Worm (Caenorhabditis elegans) whole organism, young adult: Measurements from ENCODE around the gene F37C12.18.
A peak's percentile ranks its signal among the peaks of the same experiment; 100 is the strongest.

Experiments
- B0035.1 ChIP-seq: sonication (generic microtip); optimal IDR thresholded peaks from 2 replicates; lab custom pipeline; 2016; ENCODE audit warnings: missing genetic modification characterization, mild to moderate bottlenecking, missing compliant biosample characterization, missing genotype, missing genetic modification reagents
- D2030.7 ChIP-seq: fragments of 200-800 bp; sonication (Bioruptor generic); IDR thresholded peaks from 2 replicates; pipeline ENCODE4 v1.3.6; 2022; ENCODE audit warnings: missing genetic modification reagents, missing genetic modification characterization, missing compliant biosample characterization
- F22D6.2 ChIP-seq: sonication (generic microtip); optimal IDR thresholded peaks from 2 replicates; lab custom pipeline; 2016; ENCODE audit warnings: mild to moderate bottlenecking, missing genetic modification characterization, missing compliant biosample characterization
- F33H1.4 ChIP-seq: fragments of 200-800 bp; sonication (Bioruptor generic); IDR thresholded peaks from 2 replicates; pipeline ENCODE4 v1.3.6; 2022; ENCODE audit warnings: missing genetic modification reagents, missing genetic modification characterization, missing compliant biosample characterization
- F49E8.2 ChIP-seq: sonication (generic microtip); optimal IDR thresholded peaks from 3 replicates; lab custom pipeline; 2017; ENCODE audit warnings: missing genetic modification characterization, mild to moderate bottlenecking, missing compliant biosample characterization, antibody characterized with exemption, moderate library complexity; ENCODE audit not compliant: insufficient read depth
- F57A8.1 ChIP-seq: fragments of 200-800 bp; sonication (Bioruptor generic); optimal IDR thresholded peaks from 2 replicates; lab custom pipeline; 2018; ENCODE audit warnings: mild to moderate bottlenecking, missing genetic modification characterization, moderate library complexity, missing compliant biosample characterization
- F57C9.4 ChIP-seq: sonication (generic microtip); optimal IDR thresholded peaks from 2 replicates; lab custom pipeline; 2017; ENCODE audit warnings: mild to moderate bottlenecking, missing genetic modification characterization, missing compliant biosample characterization
- K11D2.4 ChIP-seq: fragments of 200-800 bp; sonication (Bioruptor generic); IDR thresholded peaks from 2 replicates; pipeline ENCODE4 v1.3.6; 2022; ENCODE audit warnings: missing genetic modification reagents, missing genetic modification characterization, missing compliant biosample characterization
- T26A5.8 ChIP-seq: sonication (generic microtip); optimal IDR thresholded peaks from 2 replicates; lab custom pipeline; 2016; ENCODE audit warnings: missing genetic modification characterization, missing compliant biosample characterization
- Y53G8AR.9 ChIP-seq: fragments of 200-800 bp; sonication (Bioruptor generic); conservative IDR thresholded peaks from 2 replicates; pipeline ENCODE4 v1.3.6; 2022; ENCODE audit warnings: missing genetic modification reagents, missing genetic modification characterization, missing compliant biosample characterization
- akir-1 ChIP-seq: fragments of 200-800 bp; sonication (Bioruptor generic); optimal IDR thresholded peaks from 2 replicates; lab custom pipeline; 2018; ENCODE audit warnings: mild to moderate bottlenecking, missing genetic modification characterization, moderate library complexity, missing compliant biosample characterization
- ama-1 ChIP-seq, 3 experiments: fragments of 150-350 bp in 1 of 3; sonication (generic microtip) in 2 of 3; optimal IDR thresholded peaks; 2 replicates each; lab custom pipeline; 2014 to 2018; ENCODE audit warnings: missing biosample characterization in 2 of 3, missing genetic modification characterization in 2 of 3, missing genetic modification reagents in 2 of 3
- aptf-3 ChIP-seq: fragments of 200-800 bp; sonication (Bioruptor generic); IDR thresholded peaks from 2 replicates; pipeline ENCODE4 v1.3.6; 2022; ENCODE audit warnings: missing genetic modification characterization, missing compliant biosample characterization
- atf-7 ChIP-seq: sonication (generic microtip); optimal IDR thresholded peaks from 2 replicates; lab custom pipeline; 2017; ENCODE audit warnings: mild to moderate bottlenecking, missing genetic modification characterization, missing compliant biosample characterization
- attf-3 ChIP-seq: fragments of 200-800 bp; sonication (Bioruptor generic); conservative IDR thresholded peaks from 2 replicates; pipeline ENCODE4 v1.3.6; 2022; ENCODE audit warnings: missing genetic modification reagents, missing genetic modification characterization, missing compliant biosample characterization
- cebp-2 ChIP-seq: fragments of 200-800 bp; sonication (Bioruptor generic); IDR thresholded peaks from 2 replicates; pipeline ENCODE4 v1.3.6; 2022; ENCODE audit warnings: missing genetic modification characterization, missing compliant biosample characterization
- ceh-100 ChIP-seq: fragments of 200-800 bp; sonication (Bioruptor generic); IDR thresholded peaks from 2 replicates; pipeline ENCODE4 v1.3.6; 2022; ENCODE audit warnings: missing genetic modification reagents, missing genetic modification characterization, missing compliant biosample characterization
- ceh-40 ChIP-seq: fragments of 200-800 bp; sonication (Bioruptor generic); IDR thresholded peaks from 2 replicates; pipeline ENCODE4 v1.3.6; 2022; ENCODE audit warnings: missing genetic modification characterization, missing compliant biosample characterization
- ceh-79 ChIP-seq: sonication (generic microtip); optimal IDR thresholded peaks from 2 replicates; lab custom pipeline; 2017; ENCODE audit warnings: mild to moderate bottlenecking, missing genetic modification characterization, missing compliant biosample characterization
- chd-7 ChIP-seq: sonication (generic microtip); optimal IDR thresholded peaks from 2 replicates; lab custom pipeline; 2016; ENCODE audit warnings: mild to moderate bottlenecking, missing genetic modification characterization, moderate library complexity, missing compliant biosample characterization
- efl-1 ChIP-seq: fragments of 150-350 bp; optimal IDR thresholded peaks from 2 replicates; lab custom pipeline; 2014; ENCODE audit warnings: missing biosample characterization, missing genetic modification reagents, missing genetic modification characterization
- egl-18 ChIP-seq: fragments of 200-800 bp; sonication (Bioruptor generic); IDR thresholded peaks from 2 replicates; pipeline ENCODE4 v1.3.6; 2022; ENCODE audit warnings: missing genetic modification reagents, missing genetic modification characterization, missing compliant biosample characterization
- egl-44 ChIP-seq: fragments of 200-800 bp; sonication (Bioruptor generic); IDR thresholded peaks from 2 replicates; pipeline ENCODE4 v1.3.6; 2022; ENCODE audit warnings: missing genetic modification reagents, missing genetic modification characterization, missing compliant biosample characterization
- egrh-3 ChIP-seq: fragments of 200-800 bp; sonication (Bioruptor generic); IDR thresholded peaks from 2 replicates; pipeline ENCODE4 v1.3.6; 2022; ENCODE audit warnings: missing genetic modification reagents, missing genetic modification characterization, missing compliant biosample characterization
- hlh-12 ChIP-seq: sonication (generic microtip); optimal IDR thresholded peaks from 2 replicates; lab custom pipeline; 2016; ENCODE audit warnings: missing genetic modification characterization, missing compliant biosample characterization
- hlh-26 ChIP-seq: fragments of 200-800 bp; sonication (Bioruptor generic); conservative IDR thresholded peaks from 2 replicates; pipeline ENCODE4 v1.3.6; 2022; ENCODE audit warnings: missing genetic modification reagents, missing genetic modification characterization, missing compliant biosample characterization
- hsf-1 ChIP-seq: fragments of 200-800 bp; sonication (Bioruptor generic); IDR thresholded peaks from 2 replicates; pipeline ENCODE4 v1.3.6; 2022; ENCODE audit warnings: missing genetic modification reagents, missing genetic modification characterization, missing compliant biosample characterization
- let-526 ChIP-seq: fragments of 200-800 bp; sonication (Bioruptor generic); IDR thresholded peaks from 2 replicates; pipeline ENCODE4 v1.3.6; 2022; ENCODE audit warnings: missing genetic modification reagents, missing genetic modification characterization, missing compliant biosample characterization
- let-607 ChIP-seq, 2 experiments: fragments of 200-800 bp in 1 of 2; sonication (Bioruptor generic) in 1 of 2; sonication (generic microtip) in 1 of 2; optimal IDR thresholded peaks; 2 replicates each; lab custom pipeline; 2016 to 2018; ENCODE audit warnings: mild to moderate bottlenecking in 2 of 2, missing compliant biosample characterization in 2 of 2, missing genetic modification characterization in 2 of 2, moderate library complexity in 2 of 2, missing genotype in 1 of 2
- lin-26 ChIP-seq: fragments of 200-800 bp; sonication (Bioruptor generic); IDR thresholded peaks from 2 replicates; pipeline ENCODE4 v1.3.6; 2022; ENCODE audit warnings: missing genetic modification reagents, missing genetic modification characterization, missing compliant biosample characterization
- lin-54 ChIP-seq: fragments of 200-800 bp; sonication (Bioruptor generic); optimal IDR thresholded peaks from 2 replicates; lab custom pipeline; 2018; ENCODE audit warnings: mild to moderate bottlenecking, missing genetic modification characterization, missing compliant biosample characterization
- lsl-1 ChIP-seq: fragments of 200-800 bp; sonication (Bioruptor generic); optimal IDR thresholded peaks from 2 replicates; lab custom pipeline; 2018; ENCODE audit warnings: mild to moderate bottlenecking, missing genetic modification characterization, moderate library complexity, missing compliant biosample characterization
- madf-3 ChIP-seq: fragments of 200-800 bp; sonication (Bioruptor generic); IDR thresholded peaks from 2 replicates; pipeline ENCODE4 v1.3.6; 2022; ENCODE audit warnings: missing genetic modification reagents, missing genetic modification characterization, missing compliant biosample characterization
- madf-6 ChIP-seq: fragments of 200-800 bp; sonication (Bioruptor generic); IDR thresholded peaks from 2 replicates; pipeline ENCODE4 v1.3.6; 2022; ENCODE audit warnings: missing genetic modification reagents, missing genetic modification characterization, missing compliant biosample characterization
- mxl-1 ChIP-seq: sonication (generic microtip); optimal IDR thresholded peaks from 2 replicates; lab custom pipeline; 2016; ENCODE audit warnings: missing genetic modification characterization, missing compliant biosample characterization
- nfya-1 ChIP-seq: sonication (generic microtip); optimal IDR thresholded peaks from 2 replicates; lab custom pipeline; 2017; ENCODE audit warnings: antibody characterized with exemption, missing compliant biosample characterization, missing genetic modification characterization, borderline replicate concordance; ENCODE audit not compliant: insufficient read depth
- nhr-120 ChIP-seq: fragments of 200-800 bp; sonication (Bioruptor generic); IDR thresholded peaks from 2 replicates; pipeline ENCODE4 v1.3.6; 2022; ENCODE audit warnings: missing genetic modification characterization, missing compliant biosample characterization
- nhr-179 ChIP-seq: sonication (generic microtip); optimal IDR thresholded peaks from 2 replicates; lab custom pipeline; 2016; ENCODE audit warnings: mild to moderate bottlenecking, missing genetic modification characterization, missing compliant biosample characterization
- nhr-27 ChIP-seq: fragments of 200-800 bp; sonication (Bioruptor generic); optimal IDR thresholded peaks from 2 replicates; lab custom pipeline; 2018; ENCODE audit warnings: mild to moderate bottlenecking, missing genetic modification characterization, moderate library complexity, missing compliant biosample characterization
- nhr-80 ChIP-seq: sonication (generic microtip); optimal IDR thresholded peaks from 2 replicates; lab custom pipeline; 2016; ENCODE audit warnings: missing genetic modification characterization, missing compliant biosample characterization
- snpc-1.3 ChIP-seq: sonication (generic microtip); optimal IDR thresholded peaks from 2 replicates; lab custom pipeline; 2017; ENCODE audit warnings: missing genetic modification characterization, mild to moderate bottlenecking, missing compliant biosample characterization, antibody characterized with exemption, moderate library complexity, missing genotype, missing genetic modification reagents; ENCODE audit not compliant: insufficient read depth
- snpc-4 ChIP-seq, 5 experiments: fragments of 150-350 bp in 1 of 5; sonication (generic microtip) in 4 of 5; optimal IDR thresholded peaks; 2 replicates each; lab custom pipeline; 2014 to 2018; ENCODE audit warnings: missing genetic modification characterization in 5 of 5, missing biosample characterization in 3 of 5, antibody characterized with exemption in 2 of 5, mild to moderate bottlenecking in 2 of 5, missing compliant biosample characterization in 2 of 5, missing genotype in 2 of 5, moderate library complexity in 2 of 5, missing genetic modification reagents in 1 of 5
- sptf-2 ChIP-seq: fragments of 200-800 bp; sonication (Bioruptor generic); optimal IDR thresholded peaks from 2 replicates; lab custom pipeline; 2018; ENCODE audit warnings: mild to moderate bottlenecking, missing genetic modification characterization, missing compliant biosample characterization
- tbx-9 ChIP-seq: sonication (generic microtip); optimal IDR thresholded peaks from 2 replicates; lab custom pipeline; 2016; ENCODE audit warnings: borderline replicate concordance, missing genetic modification characterization, inconsistent platforms, missing compliant biosample characterization
- unc-62 ChIP-seq: fragments of 150-350 bp; optimal IDR thresholded peaks from 2 replicates; lab custom pipeline; 2014; ENCODE audit warnings: missing biosample characterization, missing genetic modification reagents, missing genetic modification characterization
- ztf-18 ChIP-seq: sonication (generic microtip); optimal IDR thresholded peaks from 2 replicates; lab custom pipeline; 2016; ENCODE audit warnings: missing genotype, mild to moderate bottlenecking, missing genetic modification characterization, missing compliant biosample characterization
- ztf-22 ChIP-seq: fragments of 200-800 bp; sonication (Bioruptor generic); optimal IDR thresholded peaks from 2 replicates; lab custom pipeline; 2018; ENCODE audit warnings: mild to moderate bottlenecking, missing genetic modification characterization, moderate library complexity, missing compliant biosample characterization
- ztf-25 ChIP-seq: fragments of 200-800 bp; sonication (Bioruptor generic); IDR thresholded peaks from 2 replicates; pipeline ENCODE4 v1.3.6; 2022; ENCODE audit warnings: missing genetic modification reagents, missing genetic modification characterization, missing compliant biosample characterization

F37C12.18 gene

ce11 chrIII:7184022-7184421 is 11.2 kb downstream of the F37C12.18 start, which contains the start of gene yju-2 (continued):
- TF ChIP-seq hsf-1 (GFP tag; lab: Robert Waterston, UW) (no peak), lin-54 (peak; percentile 16), madf-3 (0 out of 2 replicates have a peak, but pooled peaks have one; percentile 47), nhr-120 (GFP tag; lab: Robert Waterston, UW) (no peak), mxl-1 (tag; lab: Kevin White, UChicago) (no peak), lsl-1 (peak; percentile 7), F22D6.2 (tag; lab: Kevin White, UChicago) (no peak), ztf-18 (tag; lab: Kevin White, UChicago) (peak; percentile 2), nhr-27 (tag; lab: Kevin White, UChicago) (peak; percentile 9), madf-6 (no peak), egl-18 (GFP tag; lab: Robert Waterston, UW) (no peak), nhr-179 (tag; lab: Kevin White, UChicago) (no peak), K11D2.4 (GFP tag; lab: Robert Waterston, UW) (no peak), atf-7 (tag; lab: Kevin White, UChicago) (no peak), egrh-3 (GFP tag; lab: Robert Waterston, UW) (no peak), ceh-100 (GFP tag; lab: Robert Waterston, UW) (peak; percentile 88), Y53G8AR.9 (GFP tag; lab: Robert Waterston, UW) (no peak), aptf-3 (GFP tag; lab: Robert Waterston, UW) (no peak), D2030.7 (GFP tag; lab: Robert Waterston, UW) (no peak), hlh-12 (tag; lab: Kevin White, UChicago) (no peak), lin-26 (GFP tag; lab: Robert Waterston, UW) (no peak), efl-1 (GFP tag; lab: Kevin White, UChicago) (peak; percentile 12), cebp-2 (no peak), let-607 (tag; optimal IDR thresholded peaks at IDR 0.05; lab: Kevin White, UChicago) (no peak), F57C9.4 (tag; lab: Kevin White, UChicago) (no peak), ztf-25 (GFP tag; lab: Robert Waterston, UW) (no peak), ceh-40 (no peak), snpc-4 (GFP tag; optimal IDR thresholded peaks at IDR 0.05; lab: Kevin White, UChicago) (peak; percentile 31), snpc-4 (tag; optimal IDR thresholded peaks at IDR 0.05; lab: Kevin White, UChicago) (peak in 2 of 4 experiments; percentile 38 to 41), F33H1.4 (GFP tag; lab: Robert Waterston, UW) (no peak), hlh-26 (GFP tag; lab: Robert Waterston, UW) (no peak), ztf-22 (GFP tag; lab: Kevin White, UChicago) (no peak), attf-3 (GFP tag; lab: Robert Waterston, UW) (no peak), tbx-9 (tag; lab: Kevin White, UChicago) (no peak), F49E8.2 (peak; percentile 48), ama-1 (optimal IDR thresholded peaks at IDR 0.05; lab: Kevin White, UChicago) (peak; percentile 16), ama-1 (GFP tag; optimal IDR thresholded peaks at IDR 0.05; lab: Kevin White, UChicago) (peak in 1 of 2 experiments; percentile 38), T26A5.8 (tag; lab: Kevin White, UChicago) (no peak), snpc-1.3 (no peak), chd-7 (no peak), akir-1 (no peak), egl-44 (GFP tag; lab: Robert Waterston, UW) (no peak), sptf-2 (GFP tag; lab: Kevin White, UChicago) (no peak), nfya-1 (tag; lab: Kevin White, UChicago) (no peak), F57A8.1 (GFP tag; lab: Kevin White, UChicago) (no peak), unc-62 (GFP tag; lab: Kevin White, UChicago) (no peak), ceh-79 (tag; lab: Kevin White, UChicago) (no peak), let-526 (GFP tag; lab: Robert Waterston, UW) (no peak), B0035.1 (no peak), nhr-80 (tag; lab: Kevin White, UChicago) (peak; percentile 7)
